Fruit fly (Drosophila melanogaster): Measurements from ENCODE around the gene Ref1.

DNA sequence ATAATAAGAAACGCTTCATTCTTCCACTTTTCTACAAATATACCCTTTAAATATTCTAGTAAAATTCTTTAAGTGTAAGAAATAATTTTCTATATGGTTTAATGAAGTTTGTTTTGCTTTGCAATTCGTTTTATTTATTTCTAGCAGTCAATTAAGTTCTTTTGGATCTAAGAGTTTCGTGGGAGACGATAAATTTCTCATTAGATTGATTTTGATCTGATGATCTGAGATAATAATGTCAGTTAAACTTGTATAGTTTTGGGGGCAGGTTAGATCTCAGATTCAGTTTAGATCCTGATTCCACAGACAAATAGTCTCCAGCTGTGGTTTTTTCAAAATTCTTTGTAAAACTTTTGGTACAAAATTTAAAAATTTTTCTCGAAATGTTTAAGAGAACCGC lies 21.2 kb downstream of the Ref1 start, which contains the start of gene dj:
- TF ChIP-seq CG8478 (optimal IDR thresholded peaks at IDR 0.05) (no peak), CTCF (optimal IDR thresholded peaks at IDR 0.05) (no peak)

Data from S2 (cell line).